Worm (Caenorhabditis elegans): ENCODE measurements around the gene pph-6.

DNA sequence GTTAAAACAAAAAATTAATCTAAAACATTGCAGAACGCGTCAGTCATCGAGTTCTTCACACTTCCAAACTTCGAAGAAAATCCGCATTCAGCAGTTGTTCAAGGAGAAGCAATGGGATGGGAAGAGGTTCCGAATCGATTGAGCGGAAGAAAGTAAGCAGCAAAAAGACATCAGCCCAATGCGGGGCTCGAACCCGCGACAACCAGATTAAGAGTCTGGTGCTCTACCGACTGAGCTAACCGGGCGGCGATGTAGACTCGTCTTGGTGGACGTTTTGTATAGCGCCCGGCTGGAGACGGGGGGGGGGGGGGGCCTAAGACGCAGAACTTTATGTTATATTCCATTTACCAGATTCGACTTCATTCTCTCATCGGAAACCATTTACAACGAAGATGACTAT, 34.8 kb upstream of the pph-6 start:
- TF ChIP-seq klf-2 (GFP tag; conservative IDR thresholded peaks at IDR 0.05) (no peak), ref-1 (GFP tag; conservative IDR thresholded peaks at IDR 0.05) (no peak), flt-1 (GFP tag; IDR thresholded peaks at IDR 0.05) (0 out of 2 replicates have a peak, but pooled peaks have one; percentile 4), tab-1 (GFP tag; IDR thresholded peaks at IDR 0.05) (no peak), ztf-29 (GFP tag; IDR thresholded peaks at IDR 0.05) (no peak), med-1 (GFP tag; optimal IDR thresholded peaks at IDR 0.05; ENCODE audit: insufficient read depth) (no peak)
